Fruit fly (Drosophila melanogaster) whole organism: Measurements from ENCODE around the gene CG2310.

Experiments used
- CG8478 ChIP-seq: fragments of >200 bp; optimal IDR thresholded peaks from 2 replicates; lab custom pipeline; 2018; ENCODE audit warnings: inconsistent platforms
- Dll ChIP-seq: fragments of >200 bp; optimal IDR thresholded peaks from 2 replicates; lab custom pipeline; 2017
- EcR ChIP-seq, 2 experiments: fragments of >200 bp; optimal IDR thresholded peaks; 2 replicates each; lab custom pipeline; 2017; ENCODE audit warnings: missing biosample characterization in 2 of 2, missing genetic modification characterization in 2 of 2, missing genetic modification reagents in 2 of 2
- pan ChIP-seq: fragments of >200 bp; optimal IDR thresholded peaks from 2 replicates; lab custom pipeline; 2017
- psq ChIP-seq: fragments of >200 bp; optimal IDR thresholded peaks from 2 replicates; lab custom pipeline; 2017
- usp ChIP-seq: fragments of >200 bp; optimal IDR thresholded peaks from 2 replicates; lab custom pipeline; 2017; ENCODE audit warnings: missing biosample characterization, missing genetic modification characterization, mixed read lengths

- TF ChIP-seq pan (no peak), CG8478 (lab: Kevin White, UChicago) (no peak), usp (GFP tag; lab: Kevin White, UChicago) (no peak), Dll (lab: Kevin White, UChicago) (no peak), EcR (GFP tag; optimal IDR thresholded peaks at IDR 0.05; lab: Kevin White, UChicago) (no peak), psq (lab: Kevin White, UChicago) (no peak)
These were observed 26.9 kb upstream of the CG2310 start for dm6 chr3R:29520215-29520614.
